Worm (Caenorhabditis elegans): ENCODE measurements around the gene acdh-2.

Gene acdh-2

ce11 chrII:5578035-5578434, 30.7 kb upstream of the acdh-2 start, which contains the start of gene T25E4.1:
TSS of gene T25E4.1 (plus strand) at chrII:5578335.
- no peak for TF ChIP-seq hlh-1 (tag; optimal IDR thresholded peaks at IDR 0.05)
- TF ChIP-seq nhr-28 (tag; optimal IDR thresholded peaks at IDR 0.05) = no peak
- no peak for TF ChIP-seq mab-5 (tag; optimal IDR thresholded peaks at IDR 0.05)
- TF ChIP-seq bed-3 (GFP tag; optimal IDR thresholded peaks at IDR 0.05) = no peak

DNA sequence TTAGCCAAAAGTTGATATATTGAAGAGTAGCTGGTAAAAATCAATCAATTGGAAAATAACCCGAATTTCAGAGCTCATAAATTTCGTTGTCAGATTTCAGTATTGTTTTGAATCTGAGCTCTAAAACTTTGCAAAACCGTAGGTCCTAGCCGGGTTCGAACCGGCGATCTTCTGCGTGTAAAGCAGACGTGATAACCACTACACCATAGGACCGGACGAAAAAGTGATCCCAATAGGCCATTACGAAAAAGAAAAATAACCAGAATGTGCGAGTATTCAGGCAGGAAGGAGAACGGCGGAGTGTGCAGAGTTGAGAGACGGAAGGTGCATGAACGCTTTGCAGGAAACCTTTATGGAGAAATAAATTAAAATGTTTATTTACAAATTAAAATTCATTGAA, 29.8 kb upstream of the acdh-2 start:
- TF ChIP-seq sem-2 (GFP tag; optimal IDR thresholded peaks at IDR 0.05) = peak; percentile 21
- TF ChIP-seq drap-1 (GFP tag; optimal IDR thresholded peaks at IDR 0.05) = peak; percentile 58
- peak; percentile 70 for TF ChIP-seq M03D4.4 (tag; optimal IDR thresholded peaks at IDR 0.05)
- no peak for TF ChIP-seq nhr-12 (tag; optimal IDR thresholded peaks at IDR 0.05)
- TF ChIP-seq cnd-1 (tag; optimal IDR thresholded peaks at IDR 0.05) = peak; percentile 48
- TF ChIP-seq bed-3 (GFP tag; optimal IDR thresholded peaks at IDR 0.05) = no peak
- peak; percentile 28 for TF ChIP-seq lin-32 (GFP tag; optimal IDR thresholded peaks at IDR 0.05)
- TF ChIP-seq flh-1 (GFP tag; optimal IDR thresholded peaks at IDR 0.05) = peak; percentile 19
- TF ChIP-seq unc-120 (tag; optimal IDR thresholded peaks at IDR 0.05; ENCODE audit: poor library complexity, severe bottlenecking) = peak; percentile 24
- peak; percentile 75 for TF ChIP-seq ceh-83 (GFP tag; optimal IDR thresholded peaks at IDR 0.05)
- no peak for TF ChIP-seq nhr-2 (tag; optimal IDR thresholded peaks at IDR 0.05)
- no peak for TF ChIP-seq unc-39 (tag; optimal IDR thresholded peaks at IDR 0.05)
- TF ChIP-seq tbx-8 (GFP tag; optimal IDR thresholded peaks at IDR 0.05) = no peak
- TF ChIP-seq sptf-1 (tag; optimal IDR thresholded peaks at IDR 0.05) = peak; percentile 68
- TF ChIP-seq ham-2 (GFP tag; optimal IDR thresholded peaks at IDR 0.05) = peak; percentile 50
- no peak for TF ChIP-seq pha-4 (tag; optimal IDR thresholded peaks at IDR 0.05)
- no peak for TF ChIP-seq blmp-1 (tag; optimal IDR thresholded peaks at IDR 0.05)
- TF ChIP-seq unc-62 (GFP tag; optimal IDR thresholded peaks at IDR 0.05) = no peak
- no peak for TF ChIP-seq zip-8 (tag; optimal IDR thresholded peaks at IDR 0.05)
- TF ChIP-seq ceh-39 (tag; optimal IDR thresholded peaks at IDR 0.05) = no peak
- no peak for TF ChIP-seq nhr-237 (tag; optimal IDR thresholded peaks at IDR 0.05)
- no peak for TF ChIP-seq nhr-76 (tag; optimal IDR thresholded peaks at IDR 0.05)

DNA sequence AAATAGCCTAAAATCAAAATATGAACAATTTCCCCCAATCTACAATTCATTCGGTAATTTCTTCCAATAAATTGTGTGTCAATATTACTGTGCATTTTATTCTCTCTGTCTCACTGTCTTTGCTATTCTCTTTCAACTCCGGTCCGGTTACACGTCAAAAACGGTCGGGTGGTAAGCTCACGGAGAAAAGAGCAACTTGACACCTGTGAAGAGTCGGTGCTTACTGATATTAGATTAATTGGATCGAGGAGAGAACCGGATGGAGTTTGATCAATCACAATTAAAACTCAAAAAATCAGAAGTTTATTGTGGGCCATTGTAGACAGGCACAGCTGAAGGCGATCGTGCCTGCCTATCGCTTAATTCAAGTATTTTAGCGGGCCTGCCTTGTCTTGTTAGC, 27.6 kb upstream of the acdh-2 start:
- TF ChIP-seq mep-1 (tag; optimal IDR thresholded peaks at IDR 0.05) (no peak), unc-120 (tag; optimal IDR thresholded peaks at IDR 0.05; ENCODE audit: poor library complexity, severe bottlenecking) (no peak), ceh-39 (tag; optimal IDR thresholded peaks at IDR 0.05) (no peak), sem-2 (GFP tag; optimal IDR thresholded peaks at IDR 0.05) (no peak), nhr-237 (tag; optimal IDR thresholded peaks at IDR 0.05) (no peak), cnd-1 (tag; optimal IDR thresholded peaks at IDR 0.05) (no peak), pha-4 (tag; optimal IDR thresholded peaks at IDR 0.05) (no peak), bed-3 (GFP tag; optimal IDR thresholded peaks at IDR 0.05) (no peak), drap-1 (GFP tag; optimal IDR thresholded peaks at IDR 0.05) (no peak), blmp-1 (tag; optimal IDR thresholded peaks at IDR 0.05) (no peak), hlh-1 (tag; optimal IDR thresholded peaks at IDR 0.05) (no peak), lin-32 (GFP tag; optimal IDR thresholded peaks at IDR 0.05) (no peak), ces-1 (GFP tag; optimal IDR thresholded peaks at IDR 0.05) (no peak), ham-2 (GFP tag; optimal IDR thresholded peaks at IDR 0.05) (no peak), nhr-12 (tag; optimal IDR thresholded peaks at IDR 0.05) (no peak), lsy-2 (tag; optimal IDR thresholded peaks at IDR 0.05) (no peak)

- TF ChIP-seq elt-1 (tag; optimal IDR thresholded peaks at IDR 0.05; ENCODE audit: borderline replicate concordance, insufficient read depth) = no peak
- no peak for TF ChIP-seq blmp-1 (tag; optimal IDR thresholded peaks at IDR 0.05)
- no peak for TF ChIP-seq ceh-43 (GFP tag; optimal IDR thresholded peaks at IDR 0.05)
These were observed 24.9 kb upstream of the acdh-2 start for ce11 chrII:5572082-5572746.

DNA sequence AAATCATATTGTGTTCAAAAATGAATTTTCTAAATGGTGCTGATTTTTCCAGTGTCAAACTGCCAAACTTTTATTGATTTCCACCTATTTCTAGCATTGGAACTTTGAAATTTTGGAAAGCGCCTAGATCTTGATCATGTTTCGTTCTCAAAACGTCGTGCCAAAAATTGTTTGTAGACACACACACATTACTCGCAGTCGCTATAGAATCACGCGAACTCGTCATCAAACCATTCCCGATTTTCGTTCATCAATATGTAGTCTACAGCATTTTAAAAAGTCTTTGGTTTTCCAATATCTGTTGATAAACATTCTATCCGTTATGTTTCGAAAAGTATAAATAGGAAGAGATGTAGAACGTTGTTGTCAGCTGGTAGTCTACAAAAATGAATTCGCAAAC, 23.0 kb upstream of the acdh-2 start, which contains the start of the genes C17C3.1 and C17C3.15:
Gene C17C3.1, plus strand, starts transcription at position 301 of the 400 bp plus-strand sequence.
Gene C17C3.15, plus strand, starts transcription at position 383 of the 400 bp plus-strand sequence.
- TF ChIP-seq sptf-1 (tag; optimal IDR thresholded peaks at IDR 0.05) = no peak
- no peak for TF ChIP-seq blmp-1 (tag; optimal IDR thresholded peaks at IDR 0.05)
- TF ChIP-seq elt-1 (tag; optimal IDR thresholded peaks at IDR 0.05; ENCODE audit: borderline replicate concordance, insufficient read depth) = no peak
- TF ChIP-seq nhr-2 (tag; optimal IDR thresholded peaks at IDR 0.05) = no peak
- no peak for TF ChIP-seq nhr-237 (tag; optimal IDR thresholded peaks at IDR 0.05)
- TF ChIP-seq nhr-76 (tag; optimal IDR thresholded peaks at IDR 0.05) = no peak
- TF ChIP-seq unc-62 (GFP tag; optimal IDR thresholded peaks at IDR 0.05) = no peak
- no peak for TF ChIP-seq drap-1 (GFP tag; optimal IDR thresholded peaks at IDR 0.05)
- TF ChIP-seq M03D4.4 (tag; optimal IDR thresholded peaks at IDR 0.05) = no peak
- TF ChIP-seq mab-5 (tag; optimal IDR thresholded peaks at IDR 0.05) = no peak
- no peak for TF ChIP-seq unc-39 (tag; optimal IDR thresholded peaks at IDR 0.05)
- TF ChIP-seq zip-8 (tag; optimal IDR thresholded peaks at IDR 0.05) = no peak
- TF ChIP-seq ces-1 (GFP tag; optimal IDR thresholded peaks at IDR 0.05) = no peak
- no peak for TF ChIP-seq mls-2 (tag; optimal IDR thresholded peaks at IDR 0.05)
- TF ChIP-seq snpc-4 (tag; optimal IDR thresholded peaks at IDR 0.05) = no peak
- TF ChIP-seq lin-13 (tag; optimal IDR thresholded peaks at IDR 0.05) = no peak
- TF ChIP-seq ham-2 (GFP tag; optimal IDR thresholded peaks at IDR 0.05) = no peak
